Fruit fly (Drosophila melanogaster): ENCODE data around the gene CG4297.

- no peak for TF ChIP-seq dac (GFP tag; optimal IDR thresholded peaks at IDR 0.05)
- no peak for TF ChIP-seq fkh (GFP tag; optimal IDR thresholded peaks at IDR 0.05)
- TF ChIP-seq spab (GFP tag; optimal IDR thresholded peaks at IDR 0.05) = no peak
- no peak for TF ChIP-seq Blimp-1 (GFP tag; optimal IDR thresholded peaks at IDR 0.05)
- TF ChIP-seq Hr4 (GFP tag; optimal IDR thresholded peaks at IDR 0.05) = no peak
- TF ChIP-seq Sox14 (GFP tag; optimal IDR thresholded peaks at IDR 0.05) = no peak
Observed at dm6 chr2L:472829-473228, 829 bp upstream of the CG4297 start, which contains the start of gene MED15.

Measured in whole organism, prepupa.